Fruit fly (Drosophila melanogaster): ENCODE measurements around the gene mRpL24.

DNA sequence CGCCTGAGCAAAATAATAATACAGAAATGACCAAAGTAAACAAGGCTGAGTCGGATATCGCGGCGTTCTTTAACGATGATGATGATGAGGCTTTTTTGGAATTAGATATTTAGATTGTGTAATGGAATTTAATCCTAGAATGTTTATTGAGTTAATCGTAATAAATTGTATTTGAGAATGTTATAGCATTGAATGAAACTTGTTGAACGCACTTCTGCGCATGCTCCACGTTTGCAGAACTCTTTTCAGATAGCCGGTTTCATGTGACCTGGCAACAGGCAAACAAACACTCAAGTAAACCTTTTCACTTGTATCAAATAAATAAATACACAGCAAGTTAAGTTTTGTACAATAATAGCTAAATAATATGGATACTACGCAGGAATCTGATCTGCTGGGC is 12.9 kb upstream of the mRpL24 start, which contains the start of gene CG34124:
- no peak for TF ChIP-seq CG8478 (optimal IDR thresholded peaks at IDR 0.05)
- TF ChIP-seq CTCF (optimal IDR thresholded peaks at IDR 0.05) = no peak

All from S2 (cell line).